Worm (Caenorhabditis elegans): ENCODE results near the gene cdkl-1.

The cdkl-1 gene

ce11 chrV:11060239-11060984 lies 38.3 kb upstream of the cdkl-1 start, which contains the start of gene T04C12.11:
TSS of gene T04C12.11 (minus strand) at chrV:11060289.
- no peak for TF ChIP-seq ceh-32 (tag; optimal IDR thresholded peaks at IDR 0.05; ENCODE audit: poor library complexity)
- TF ChIP-seq nhr-25 (tag; optimal IDR thresholded peaks at IDR 0.05; ENCODE audit: borderline replicate concordance, insufficient read depth): peak; percentile 18
- TF ChIP-seq pha-4 (GFP tag; IDR thresholded peaks at IDR 0.05): no peak
- no peak for TF ChIP-seq pha-4 (tag; optimal IDR thresholded peaks at IDR 0.05)
- TF ChIP-seq hlh-30 (tag; optimal IDR thresholded peaks at IDR 0.05; ENCODE audit: insufficient read depth): peak; percentile 61
- no peak for TF ChIP-seq daf-19 (GFP tag; conservative IDR thresholded peaks at IDR 0.05)
- TF ChIP-seq ceh-62 (tag; optimal IDR thresholded peaks at IDR 0.05): no peak
- TF ChIP-seq nhr-28 (tag; optimal IDR thresholded peaks at IDR 0.05): peak; percentile 23
- peak in 1 of 2 experiments; percentile 24 for TF ChIP-seq lsy-2 (tag; optimal IDR thresholded peaks at IDR 0.05)
- TF ChIP-seq arid-1 (GFP tag; conservative IDR thresholded peaks at IDR 0.05): no peak
- TF ChIP-seq spr-3 (GFP tag; optimal IDR thresholded peaks at IDR 0.05): no peak
- TF ChIP-seq T20F7.1 (GFP tag; optimal IDR thresholded peaks at IDR 0.05): peak; percentile 34
- TF ChIP-seq mdl-1 (tag; optimal IDR thresholded peaks at IDR 0.05): peak in 1 of 2 experiments; percentile 16

ce11 chrV:11061887-11062286 lies 36.8 kb upstream of the cdkl-1 start:
- TF ChIP-seq aha-1 (tag): no peak
- peak in 1 of 2 experiments; percentile 81 for TF ChIP-seq unc-62 (GFP tag; optimal IDR thresholded peaks at IDR 0.05 in 1 of 2)
- no peak for TF ChIP-seq unc-62 (tag; optimal IDR thresholded peaks at IDR 0.05)
- peak in 1 of 2 experiments; percentile 14 for TF ChIP-seq mdl-1 (tag; optimal IDR thresholded peaks at IDR 0.05)
- TF ChIP-seq hlh-30 (tag; optimal IDR thresholded peaks at IDR 0.05; ENCODE audit: insufficient read depth): peak; percentile 62
- peak in 1 of 2 experiments; percentile 65 for TF ChIP-seq daf-16 (GFP tag; optimal IDR thresholded peaks at IDR 0.05)
- no peak for TF ChIP-seq daf-16 (tag; optimal IDR thresholded peaks at IDR 0.05)

ce11 chrV:11063115-11063514 lies 35.6 kb upstream of the cdkl-1 start, which contains the start of gene T04C12.9:
TSS of gene T04C12.9 (minus strand) at chrV:11063215.
- TF ChIP-seq F37D6.2 (tag; optimal IDR thresholded peaks at IDR 0.05) (no peak), unc-62 (GFP tag; optimal IDR thresholded peaks at IDR 0.05 in 1 of 2) (peak in 1 of 2 experiments; percentile 4), unc-62 (tag; optimal IDR thresholded peaks at IDR 0.05) (no peak), T20F7.1 (GFP tag; optimal IDR thresholded peaks at IDR 0.05) (no peak), daf-19 (GFP tag; conservative IDR thresholded peaks at IDR 0.05) (no peak), aha-1 (tag) (peak; percentile 23), nhr-76 (tag; optimal IDR thresholded peaks at IDR 0.05) (no peak), nhr-48 (tag; optimal IDR thresholded peaks at IDR 0.05) (no peak), mxl-3 (GFP tag; optimal IDR thresholded peaks at IDR 0.05) (no peak), nhr-111 (GFP tag; optimal IDR thresholded peaks at IDR 0.05) (no peak), nhr-41 (GFP tag; IDR thresholded peaks at IDR 0.05) (no peak), cey-2 (tag; optimal IDR thresholded peaks at IDR 0.05; ENCODE audit: borderline replicate concordance, insufficient read depth) (no peak), hif-1 (tag; optimal IDR thresholded peaks at IDR 0.05) (no peak), ceh-62 (tag; optimal IDR thresholded peaks at IDR 0.05) (no peak)

- TF ChIP-seq mdl-1 (tag; optimal IDR thresholded peaks at IDR 0.05) (no peak), arid-1 (GFP tag; conservative IDR thresholded peaks at IDR 0.05) (no peak), daf-8 (GFP tag; IDR thresholded peaks at IDR 0.05) (no peak), T26A8.4 (GFP tag; IDR thresholded peaks at IDR 0.05) (no peak)
Measured at ce11 chrV:11065513-11065912, 33.2 kb upstream of the cdkl-1 start, which contains the start of gene nlp-80. TSS of gene nlp-80 (minus strand) at chrV:11065613.

- no peak for TF ChIP-seq attf-4 (tag; optimal IDR thresholded peaks at IDR 0.05)
- no peak for TF ChIP-seq zip-11 (GFP tag; IDR thresholded peaks at IDR 0.05)
- TF ChIP-seq dmd-9 (GFP tag; IDR thresholded peaks at IDR 0.05): no peak
- TF ChIP-seq php-3 (GFP tag; IDR thresholded peaks at IDR 0.05): peak; percentile 94
- no peak for TF ChIP-seq nhr-25 (tag; optimal IDR thresholded peaks at IDR 0.05; ENCODE audit: borderline replicate concordance, insufficient read depth)
- peak; percentile 21 for TF ChIP-seq nhr-48 (tag; optimal IDR thresholded peaks at IDR 0.05)
- peak; percentile 52 for TF ChIP-seq lin-1 (GFP tag; IDR thresholded peaks at IDR 0.05)
- TF ChIP-seq F10B5.3 (tag; optimal IDR thresholded peaks at IDR 0.05): no peak
- TF ChIP-seq nhr-28 (tag; optimal IDR thresholded peaks at IDR 0.05): peak; percentile 86
- no peak for TF ChIP-seq gei-8 (GFP tag; optimal IDR thresholded peaks at IDR 0.05)
- TF ChIP-seq spr-1 (tag; optimal IDR thresholded peaks at IDR 0.05): no peak
- peak; percentile 65; the same call in 1 of the 2 replicates for TF ChIP-seq saeg-2 (GFP tag; IDR thresholded peaks at IDR 0.05)
- peak in 1 of 2 experiments; percentile 27 for TF ChIP-seq hif-1 (tag; optimal IDR thresholded peaks at IDR 0.05)
- TF ChIP-seq ZK337.2 (GFP tag; IDR thresholded peaks at IDR 0.05): no peak
- peak; percentile 92 for TF ChIP-seq nhr-77 (tag; optimal IDR thresholded peaks at IDR 0.05)
- TF ChIP-seq pha-4 (GFP tag; IDR thresholded peaks at IDR 0.05): no peak
- TF ChIP-seq pha-4 (tag; optimal IDR thresholded peaks at IDR 0.05): peak; percentile 2
- no peak for TF ChIP-seq lin-13 (GFP tag; optimal IDR thresholded peaks at IDR 0.05)
- TF ChIP-seq lin-15B (tag; optimal IDR thresholded peaks at IDR 0.05): no peak
Measured at ce11 chrV:11069277-11069676, 29.4 kb upstream of the cdkl-1 start, which contains the start of gene T04C12.8. TSS of gene T04C12.8 (minus strand) at chrV:11069358.
